Worm (Caenorhabditis elegans) whole organism, L1 larva: Measurements from ENCODE around the gene srg-21.

Experiments
- F16B12.6 ChIP-seq: fragments of 150-350 bp; optimal IDR thresholded peaks from 2 replicates; lab custom pipeline; 2014; ENCODE audit warnings: missing biosample characterization, missing genetic modification characterization
- alr-1 ChIP-seq: fragments of 200-800 bp; sonication (Bioruptor generic); optimal IDR thresholded peaks from 2 replicates; lab custom pipeline; 2018; ENCODE audit warnings: borderline replicate concordance, mild to moderate bottlenecking, missing genetic modification characterization, missing compliant biosample characterization
- aly-2 ChIP-seq: fragments of 150-350 bp; optimal IDR thresholded peaks from 2 replicates; lab custom pipeline; 2014; ENCODE audit warnings: missing biosample characterization, missing genetic modification characterization
- ceh-63 ChIP-seq: fragments of 200-800 bp; sonication (Bioruptor generic); optimal IDR thresholded peaks from 2 replicates; lab custom pipeline; 2018; ENCODE audit warnings: mild to moderate bottlenecking, missing genetic modification characterization, missing compliant biosample characterization
- ceh-8 ChIP-seq: fragments of 200-800 bp; sonication (Bioruptor generic); optimal IDR thresholded peaks from 2 replicates; lab custom pipeline; 2018; ENCODE audit warnings: mild to moderate bottlenecking, missing genetic modification characterization, moderate library complexity, missing compliant biosample characterization
- ceh-82 ChIP-seq, 3 experiments: fragments of 150-350 bp in 1 of 3; sonication (generic microtip) in 2 of 3; optimal IDR thresholded peaks; 2 replicates each; lab custom pipeline; 2014 to 2017; ENCODE audit warnings: missing biosample characterization in 3 of 3, missing genetic modification characterization in 3 of 3
- ceh-88 ChIP-seq: fragments of 200-800 bp; sonication (Bioruptor generic); IDR thresholded peaks from 2 replicates; pipeline ENCODE4 v1.3.6; 2022; ENCODE audit warnings: missing genetic modification characterization, missing compliant biosample characterization
- ceh-90 ChIP-seq: sonication (generic microtip); optimal IDR thresholded peaks from 2 replicates; lab custom pipeline; 2016; ENCODE audit warnings: missing genetic modification characterization, missing compliant biosample characterization
- ces-1 ChIP-seq: fragments of 150-350 bp; optimal IDR thresholded peaks from 2 replicates; lab custom pipeline; 2014; ENCODE audit warnings: missing biosample characterization, missing genetic modification reagents, missing genetic modification characterization
- egl-13 ChIP-seq: sonication (generic microtip); optimal IDR thresholded peaks from 2 replicates; lab custom pipeline; 2016; ENCODE audit warnings: missing genotype, missing genetic modification reagents, missing genetic modification characterization, missing compliant biosample characterization
- egl-27 ChIP-seq, 2 experiments: fragments of 150-350 bp in 1 of 2; sonication (generic microtip); optimal IDR thresholded peaks; 3 replicates each; lab custom pipeline; 2017 to 2018; ENCODE audit warnings: missing biosample characterization in 2 of 2, missing genetic modification characterization in 2 of 2, missing genetic modification reagents in 2 of 2
- ets-5 ChIP-seq: fragments of 200-800 bp; sonication (Bioruptor generic); IDR thresholded peaks from 2 replicates; pipeline ENCODE4 v1.3.6; 2022; ENCODE audit warnings: missing genetic modification characterization, missing compliant biosample characterization
- fkh-4 ChIP-seq: sonication (generic microtip); optimal IDR thresholded peaks from 2 replicates; lab custom pipeline; 2016; ENCODE audit warnings: missing compliant biosample characterization, missing genetic modification characterization, borderline replicate concordance
- fkh-8 ChIP-seq: sonication (generic microtip); optimal IDR thresholded peaks from 2 replicates; lab custom pipeline; 2016; ENCODE audit warnings: mild to moderate bottlenecking, missing genetic modification characterization, missing compliant biosample characterization
- fos-1 ChIP-seq: fragments of 150-350 bp; optimal IDR thresholded peaks from 2 replicates; lab custom pipeline; 2014; ENCODE audit warnings: missing biosample characterization, missing genetic modification characterization
- irx-1 ChIP-seq: sonication (generic microtip); optimal IDR thresholded peaks from 2 replicates; lab custom pipeline; 2016; ENCODE audit warnings: missing genetic modification characterization, missing compliant biosample characterization
- lin-15B ChIP-seq: fragments of 150-350 bp; sonication (generic microtip); optimal IDR thresholded peaks from 3 replicates; lab custom pipeline; 2014; ENCODE audit warnings: missing biosample characterization, missing genetic modification characterization
- lin-35 ChIP-seq, 2 experiments: fragments of 150-350 bp; optimal IDR thresholded peaks; 2 replicates each; lab custom pipeline; 2014; ENCODE audit warnings: missing biosample characterization in 2 of 2, missing genetic modification characterization in 2 of 2, missing genetic modification reagents in 2 of 2
- lin-39 ChIP-seq: fragments of 150-350 bp; optimal IDR thresholded peaks from 2 replicates; lab custom pipeline; 2014; ENCODE audit warnings: missing biosample characterization, missing genetic modification reagents, missing genetic modification characterization
- lir-3 ChIP-seq: sonication (generic microtip); optimal IDR thresholded peaks from 2 replicates; lab custom pipeline; 2016; ENCODE audit warnings: mild to moderate bottlenecking, missing genetic modification characterization, moderate library complexity, missing compliant biosample characterization; ENCODE audit not compliant: poor library complexity
- mdl-1 ChIP-seq, 2 experiments: fragments of 150-350 bp; optimal IDR thresholded peaks; 2 replicates each; lab custom pipeline; 2014 to 2017; ENCODE audit warnings: missing biosample characterization in 2 of 2, missing genetic modification characterization in 2 of 2, inconsistent platforms in 1 of 2
- mep-1 ChIP-seq: fragments of 150-350 bp; optimal IDR thresholded peaks from 2 replicates; lab custom pipeline; 2014; ENCODE audit warnings: missing biosample characterization, missing genetic modification characterization
- nhr-12 ChIP-seq: sonication (generic microtip); optimal IDR thresholded peaks from 2 replicates; lab custom pipeline; 2017; ENCODE audit warnings: missing biosample characterization, missing genetic modification characterization
- nhr-19 ChIP-seq: fragments of 200-800 bp; sonication (Bioruptor generic); conservative IDR thresholded peaks from 2 replicates; pipeline ENCODE4 v1.3.6; 2022; ENCODE audit warnings: missing genetic modification characterization, missing compliant biosample characterization
- nhr-237 ChIP-seq: fragments of 150-350 bp; optimal IDR thresholded peaks from 2 replicates; lab custom pipeline; 2014; ENCODE audit warnings: missing biosample characterization, missing genetic modification characterization
- nhr-28 ChIP-seq: fragments of 150-350 bp; optimal IDR thresholded peaks from 2 replicates; lab custom pipeline; 2014; ENCODE audit warnings: missing biosample characterization, missing genetic modification characterization
- nhr-47 ChIP-seq: sonication (generic microtip); optimal IDR thresholded peaks from 2 replicates; lab custom pipeline; 2016; ENCODE audit warnings: mild to moderate bottlenecking, missing genetic modification characterization, moderate library complexity, missing compliant biosample characterization
- nhr-76 ChIP-seq: sonication (generic microtip); optimal IDR thresholded peaks from 2 replicates; lab custom pipeline; 2017; ENCODE audit warnings: missing biosample characterization, missing genetic modification characterization
- pax-3 ChIP-seq: fragments of 200-800 bp; sonication (Bioruptor generic); optimal IDR thresholded peaks from 2 replicates; lab custom pipeline; 2018; ENCODE audit warnings: mild to moderate bottlenecking, missing genetic modification characterization, moderate library complexity, missing compliant biosample characterization
- pqm-1 ChIP-seq: sonication (generic microtip); optimal IDR thresholded peaks from 3 replicates; lab custom pipeline; 2017; ENCODE audit warnings: missing biosample characterization, missing genetic modification characterization
- skn-1 ChIP-seq: fragments of 150-350 bp; optimal IDR thresholded peaks from 2 replicates; lab custom pipeline; 2014; ENCODE audit warnings: missing biosample characterization, missing genetic modification characterization
- snu-23 ChIP-seq: sonication (generic microtip); optimal IDR thresholded peaks from 2 replicates; lab custom pipeline; 2016; ENCODE audit warnings: missing genetic modification characterization, missing compliant biosample characterization
- sup-37 ChIP-seq: fragments of 200-800 bp; sonication (Bioruptor generic); optimal IDR thresholded peaks from 2 replicates; lab custom pipeline; 2018; ENCODE audit warnings: mild to moderate bottlenecking, missing genetic modification characterization, missing compliant biosample characterization
- swsn-7 ChIP-seq: sonication (generic microtip); optimal IDR thresholded peaks from 2 replicates; lab custom pipeline; 2016; ENCODE audit warnings: missing genetic modification characterization, missing compliant biosample characterization
- tbx-2 ChIP-seq: sonication (generic microtip); optimal IDR thresholded peaks from 2 replicates; lab custom pipeline; 2016; ENCODE audit warnings: missing genetic modification characterization, missing compliant biosample characterization
- unc-130 ChIP-seq: fragments of 150-350 bp; optimal IDR thresholded peaks from 2 replicates; lab custom pipeline; 2017; ENCODE audit warnings: missing biosample characterization, missing genetic modification characterization, inconsistent platforms
- unc-98 ChIP-seq: fragments of 200-800 bp; sonication (Bioruptor generic); IDR thresholded peaks from 2 replicates; pipeline ENCODE4 v1.3.6; 2022; ENCODE audit warnings: missing genetic modification characterization, missing compliant biosample characterization
- vab-15 ChIP-seq: sonication (generic microtip); optimal IDR thresholded peaks from 2 replicates; lab custom pipeline; 2017; ENCODE audit warnings: missing genotype, mild to moderate bottlenecking, missing genetic modification characterization, missing compliant biosample characterization

The srg-21 gene

DNA sequence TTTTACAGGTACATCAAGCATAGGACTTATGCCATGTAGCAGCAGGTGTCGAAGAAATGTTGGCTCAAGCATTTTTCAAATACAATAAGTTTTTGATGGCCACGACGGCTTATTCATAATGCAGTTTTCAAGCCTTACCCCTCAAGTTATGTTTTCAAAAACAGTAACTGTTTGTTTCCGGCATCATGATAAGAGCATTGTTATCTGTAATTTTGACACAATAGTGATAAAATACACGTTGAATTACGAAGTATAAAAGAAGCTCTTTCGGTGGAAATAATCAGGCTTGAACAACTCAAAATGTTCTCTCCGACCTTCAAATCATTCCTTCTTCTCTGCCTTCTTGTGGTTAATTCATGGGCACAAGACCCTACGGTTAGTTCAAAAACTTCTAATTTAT, 10.8 kb upstream of the srg-21 start, which contains the start of gene clec-121 (continued):
- TF ChIP-seq vab-15 (tag; lab: Kevin White, UChicago) (no peak), egl-27 (tag; optimal IDR thresholded peaks at IDR 0.05; lab: Kevin White, UChicago) (no peak)

DNA sequence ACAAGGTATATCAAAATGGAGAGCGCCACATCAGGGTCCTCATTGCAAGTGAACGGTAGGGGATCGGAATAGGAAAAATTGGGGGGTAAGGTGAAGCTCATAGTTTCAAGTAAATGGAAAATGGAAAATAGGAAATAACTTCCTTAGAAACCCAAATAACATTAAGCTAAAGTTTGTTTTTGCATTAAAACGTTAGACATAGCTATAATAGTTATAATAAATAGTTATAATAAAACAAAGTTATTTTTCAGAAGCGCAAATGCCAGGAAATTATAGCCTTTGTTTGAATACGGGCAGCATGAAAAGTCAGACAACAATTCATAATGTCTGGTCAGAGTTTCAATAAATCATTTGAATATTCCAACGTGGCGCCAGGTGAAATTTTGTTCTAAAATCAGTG, 9.4 kb upstream of the srg-21 start, which contains the start of gene srg-24:
srg-24 (minus strand) TSS at position 101 of the 400 bp plus-strand sequence.
- TF ChIP-seq nhr-76 (tag; lab: Kevin White, UChicago) (no peak), nhr-19 (GFP tag; lab: Robert Waterston, UW) (no peak), lir-3 (tag; lab: Kevin White, UChicago) (no peak), nhr-28 (tag; lab: Kevin White, UChicago) (no peak), unc-130 (no peak), nhr-237 (tag; lab: Kevin White, UChicago) (no peak), fkh-4 (tag; lab: Kevin White, UChicago) (no peak), sup-37 (GFP tag; lab: Kevin White, UChicago) (no peak), aly-2 (tag; lab: Kevin White, UChicago) (no peak), ceh-88 (no peak), ets-5 (GFP tag; lab: Robert Waterston, UW) (no peak), ceh-90 (tag; lab: Kevin White, UChicago) (no peak), fos-1 (tag; lab: Kevin White, UChicago) (no peak), fkh-8 (no peak)
- TF ChIP-seq, all 84 proteins: peak for 0

DNA sequence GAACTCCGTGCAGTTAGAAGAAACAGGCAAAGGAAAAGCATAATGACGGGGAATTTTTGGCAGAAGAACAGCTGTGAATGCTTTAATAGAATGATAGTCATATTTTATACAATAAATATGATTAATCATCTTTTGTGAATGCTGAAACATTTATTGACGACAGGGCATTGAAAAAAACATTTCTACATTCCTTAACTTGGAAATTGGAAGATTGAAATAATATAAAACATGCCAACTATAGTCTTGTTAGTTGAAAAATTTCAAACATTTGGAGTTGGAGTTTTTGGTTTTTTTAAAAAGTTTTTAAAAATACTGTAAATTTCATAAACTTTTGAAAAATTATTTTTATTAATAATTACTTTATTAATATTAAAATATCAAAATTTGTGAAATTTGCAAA, 5.7 kb upstream of the srg-21 start, which contains the start of gene Y25C1A.14:
Y25C1A.14 (minus strand) TSS at position 101 of the 400 bp plus-strand sequence.
- TF ChIP-seq lir-3 (tag; lab: Kevin White, UChicago), result no peak
- TF ChIP-seq mep-1 (tag; lab: Kevin White, UChicago), result no peak
- no peak for TF ChIP-seq F16B12.6 (tag; lab: Kevin White, UChicago)
- TF ChIP-seq swsn-7 (tag; lab: Kevin White, UChicago), result no peak
- TF ChIP-seq pax-3 (tag; lab: Kevin White, UChicago), result no peak
- TF ChIP-seq ets-5 (GFP tag; lab: Robert Waterston, UW), result no peak
- TF ChIP-seq aly-2 (tag; lab: Kevin White, UChicago), result no peak
- TF ChIP-seq egl-13 (tag; lab: Kevin White, UChicago), result no peak
- no peak for TF ChIP-seq alr-1
- TF ChIP-seq unc-98 (GFP tag; lab: Robert Waterston, UW), result no peak
- no peak for TF ChIP-seq skn-1 (tag; lab: Kevin White, UChicago)
- no peak for TF ChIP-seq tbx-2 (tag; lab: Kevin White, UChicago)
- TF ChIP-seq nhr-12 (tag; lab: Kevin White, UChicago), result no peak
- TF ChIP-seq pqm-1, result no peak
- no peak for TF ChIP-seq irx-1
- TF ChIP-seq nhr-28 (tag; lab: Kevin White, UChicago), result no peak
- no peak for TF ChIP-seq nhr-47
- TF ChIP-seq lin-15B (tag; lab: Kevin White, UChicago), result no peak

DNA sequence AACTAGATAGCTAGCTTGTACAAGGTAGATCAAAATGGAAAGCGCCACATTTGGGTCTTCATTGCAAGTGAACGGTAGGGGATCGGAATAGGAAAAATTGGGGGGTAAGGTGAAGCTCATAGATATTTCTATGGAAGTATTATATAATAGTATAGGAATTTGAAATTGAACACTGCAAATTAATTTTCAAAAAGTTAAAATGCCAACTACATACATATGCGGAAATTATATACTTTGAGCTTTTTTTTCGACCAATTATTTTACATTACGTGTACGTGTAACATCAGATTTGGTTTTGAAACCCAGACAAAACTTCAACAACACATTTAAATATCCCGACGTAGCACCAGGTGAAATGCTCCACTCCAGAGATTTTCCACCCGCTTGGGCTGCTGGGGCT, 4.9 kb upstream of the srg-21 start, which contains the start of gene srg-23:
srg-23 (minus strand) TSS at position 101 of the 400 bp plus-strand sequence.
- TF ChIP-seq vab-15 (tag; lab: Kevin White, UChicago) (no peak), ceh-8 (GFP tag; lab: Kevin White, UChicago) (no peak), lin-39 (no peak), fkh-4 (tag; lab: Kevin White, UChicago) (no peak), nhr-19 (GFP tag; lab: Robert Waterston, UW) (no peak), ceh-82 (tag; optimal IDR thresholded peaks at IDR 0.05; lab: Kevin White, UChicago) (no peak), mdl-1 (tag; optimal IDR thresholded peaks at IDR 0.05; lab: Kevin White, UChicago) (no peak), alr-1 (no peak), ceh-63 (GFP tag; lab: Kevin White, UChicago) (no peak), snu-23 (GFP tag; lab: Kevin White, UChicago) (no peak), lin-35 (GFP tag; optimal IDR thresholded peaks at IDR 0.05; lab: Kevin White, UChicago) (no peak), ces-1 (GFP tag; lab: Kevin White, UChicago) (no peak)
